Fruit fly (Drosophila melanogaster) whole organism, embryonic: Measurements from ENCODE around the gene dsd.

ENCODE experiments used
- Abd-B ChIP-seq: fragments of 200-800 bp; sonication (Bioruptor generic); optimal IDR thresholded peaks from 2 replicates; lab custom pipeline; 2018; ENCODE audit warnings: missing biosample characterization, mild to moderate bottlenecking, missing genetic modification characterization, moderate library complexity
- Ada2b ChIP-seq: fragments of 200-800 bp; sonication (Bioruptor generic); IDR thresholded peaks from 2 replicates; pipeline ENCODE4 v1.3.6; 2022; ENCODE audit warnings: missing biosample characterization, missing genetic modification characterization
- BtbVII ChIP-seq: fragments of 200-800 bp; sonication (Bioruptor generic); optimal IDR thresholded peaks from 3 replicates; lab custom pipeline; 2017; ENCODE audit warnings: missing biosample characterization, mild to moderate bottlenecking, missing genetic modification characterization
- CG10147 ChIP-seq: fragments of 200-800 bp; sonication (Bioruptor generic); optimal IDR thresholded peaks from 2 replicates; lab custom pipeline; 2019; ENCODE audit warnings: missing biosample characterization, mild to moderate bottlenecking, missing genetic modification characterization, moderate library complexity
- CG10209 ChIP-seq: fragments of 200-800 bp; sonication (Bioruptor generic); optimal IDR thresholded peaks from 3 replicates; lab custom pipeline; 2017; ENCODE audit warnings: missing biosample characterization, mild to moderate bottlenecking, missing genetic modification characterization, missing genetic modification reagents
- CG12391 ChIP-seq: fragments of 200-800 bp; sonication (Bioruptor generic); optimal IDR thresholded peaks from 3 replicates; lab custom pipeline; 2018; ENCODE audit warnings: missing biosample characterization, mild to moderate bottlenecking, missing genetic modification characterization, moderate library complexity
- CG12659 ChIP-seq: fragments of 200-800 bp; sonication (Bioruptor generic); optimal IDR thresholded peaks from 3 replicates; lab custom pipeline; 2017; ENCODE audit warnings: mild to moderate bottlenecking, missing biosample characterization, missing genetic modification reagents, missing genetic modification characterization
- CG14667 ChIP-seq: fragments of 200-800 bp; sonication (Bioruptor generic); IDR thresholded peaks from 2 replicates; pipeline ENCODE4 v1.3.6; 2022; ENCODE audit warnings: missing biosample characterization, missing genetic modification characterization
- CG1529 ChIP-seq: fragments of 200-800 bp; sonication (Bioruptor generic); optimal IDR thresholded peaks from 3 replicates; lab custom pipeline; 2018; ENCODE audit warnings: missing biosample characterization, missing genetic modification characterization
- CG16815 ChIP-seq: fragments of 200-800 bp; sonication (Bioruptor generic); optimal IDR thresholded peaks from 3 replicates; lab custom pipeline; 2017; ENCODE audit warnings: missing biosample characterization, mild to moderate bottlenecking, missing genetic modification characterization
- CG1832 ChIP-seq: fragments of 200-800 bp; sonication (Bioruptor generic); optimal IDR thresholded peaks from 2 replicates; lab custom pipeline; 2017; ENCODE audit warnings: missing biosample characterization, mild to moderate bottlenecking, missing genetic modification characterization, inconsistent platforms
- CG18619 ChIP-seq: fragments of 200-800 bp; sonication (Bioruptor generic); optimal IDR thresholded peaks from 3 replicates; lab custom pipeline; 2017; ENCODE audit warnings: missing biosample characterization, mild to moderate bottlenecking, missing genetic modification characterization
- CG2712 ChIP-seq: fragments of 200-800 bp; optimal IDR thresholded peaks from 3 replicates; lab custom pipeline; 2019; ENCODE audit warnings: missing biosample characterization, mild to moderate bottlenecking, missing genetic modification characterization, moderate library complexity
- CG3163 ChIP-seq: fragments of 200-800 bp; sonication (Bioruptor generic); optimal IDR thresholded peaks from 3 replicates; lab custom pipeline; 2016; ENCODE audit warnings: missing biosample characterization, missing genetic modification characterization
- CG33213 ChIP-seq: fragments of 200-800 bp; sonication (Bioruptor generic); optimal IDR thresholded peaks from 3 replicates; lab custom pipeline; 2016; ENCODE audit warnings: missing biosample characterization, missing genetic modification characterization
- CG4617 ChIP-seq: fragments of 200-800 bp; sonication (Bioruptor generic); optimal IDR thresholded peaks from 3 replicates; lab custom pipeline; 2016; ENCODE audit warnings: missing biosample characterization, missing genetic modification characterization, borderline replicate concordance
- CG6813 ChIP-seq: fragments of 200-800 bp; sonication (Bioruptor generic); optimal IDR thresholded peaks from 2 replicates; lab custom pipeline; 2017; ENCODE audit warnings: missing biosample characterization, missing genetic modification characterization, mild to moderate bottlenecking, moderate library complexity, missing genetic modification reagents
- CG7963 ChIP-seq: fragments of 200-800 bp; sonication (Bioruptor generic); IDR thresholded peaks from 3 replicates; pipeline ENCODE4 v1.3.6; 2022; ENCODE audit warnings: missing biosample characterization, missing genetic modification characterization; ENCODE audit not compliant: partially characterized antibody
- CG8089 ChIP-seq: fragments of 200-800 bp; sonication (Bioruptor generic); optimal IDR thresholded peaks from 3 replicates; lab custom pipeline; 2016; ENCODE audit warnings: missing biosample characterization, missing genetic modification characterization
- CkIIα-i1 ChIP-seq: fragments of 200-800 bp; sonication (Bioruptor generic); IDR thresholded peaks from 2 replicates; pipeline ENCODE4 v1.3.6; 2022; ENCODE audit warnings: missing biosample characterization, missing genetic modification characterization
- Fer3 ChIP-seq: fragments of 200-800 bp; sonication (Bioruptor generic); optimal IDR thresholded peaks from 2 replicates; lab custom pipeline; 2018; ENCODE audit warnings: missing biosample characterization, mild to moderate bottlenecking, missing genetic modification characterization, moderate library complexity
- Hr3 ChIP-seq: fragments of 200-800 bp; sonication (Bioruptor generic); optimal IDR thresholded peaks from 3 replicates; lab custom pipeline; 2016; ENCODE audit warnings: missing biosample characterization, missing genetic modification characterization
- Hr39 ChIP-seq: fragments of >200 bp; optimal IDR thresholded peaks from 2 replicates; lab custom pipeline; 2017
- Hr51 ChIP-seq, 2 experiments: fragments of 200-800 bp; sonication (Bioruptor generic); optimal IDR thresholded peaks; 2 replicates in 1 of 2; 3 replicates in 1 of 2; lab custom pipeline; 2016 to 2018; ENCODE audit warnings: missing biosample characterization in 2 of 2, missing genetic modification characterization in 2 of 2, mild to moderate bottlenecking in 1 of 2, moderate library complexity in 1 of 2
- Jarid2 ChIP-seq: fragments of 200-800 bp; sonication (Bioruptor generic); optimal IDR thresholded peaks from 3 replicates; lab custom pipeline; 2017; ENCODE audit warnings: mild to moderate bottlenecking, missing biosample characterization, missing genetic modification reagents, missing genetic modification characterization
- Kr ChIP-seq: fragments of 200-800 bp; sonication (Bioruptor generic); optimal IDR thresholded peaks from 2 replicates; lab custom pipeline; 2017; ENCODE audit warnings: missing biosample characterization, mild to moderate bottlenecking, missing genetic modification characterization
- MTF-1 ChIP-seq: fragments of 200-800 bp; sonication (Bioruptor generic); optimal IDR thresholded peaks from 2 replicates; lab custom pipeline; 2018; ENCODE audit warnings: missing biosample characterization, mild to moderate bottlenecking, missing genetic modification characterization, borderline replicate concordance
- NC2α ChIP-seq: fragments of 200-800 bp; sonication (Bioruptor generic); optimal IDR thresholded peaks from 2 replicates; lab custom pipeline; 2016; ENCODE audit warnings: missing biosample characterization, missing genetic modification characterization
- Nf-YA ChIP-seq: fragments of 200-800 bp; sonication (Bioruptor generic); IDR thresholded peaks from 2 replicates; pipeline ENCODE4 v1.3.6; 2022; ENCODE audit warnings: missing biosample characterization, missing genetic modification characterization
- Opbp ChIP-seq: fragments of 200-800 bp; sonication (Bioruptor generic); IDR thresholded peaks from 3 replicates; pipeline ENCODE4 v1.3.6; 2022; ENCODE audit warnings: missing biosample characterization, missing genetic modification characterization; ENCODE audit not compliant: partially characterized antibody
- Rfx ChIP-seq: fragments of 200-800 bp; sonication (Bioruptor generic); IDR thresholded peaks from 2 replicates; pipeline ENCODE4 v1.3.6; 2022; ENCODE audit warnings: missing biosample characterization, missing genetic modification characterization
- Rx ChIP-seq: fragments of 200-800 bp; sonication (Bioruptor generic); IDR thresholded peaks from 2 replicates; pipeline ENCODE4 v1.3.6; 2022; ENCODE audit warnings: missing biosample characterization, missing genetic modification characterization
- Sry-β ChIP-seq: fragments of 200-800 bp; sonication (Bioruptor generic); optimal IDR thresholded peaks from 2 replicates; lab custom pipeline; 2018; ENCODE audit warnings: missing biosample characterization, mild to moderate bottlenecking, missing genetic modification characterization, moderate library complexity
- ap ChIP-seq: fragments of 200-800 bp; sonication (Bioruptor generic); IDR thresholded peaks from 2 replicates; pipeline ENCODE4 v1.3.6; 2022; ENCODE audit warnings: missing biosample characterization, missing genetic modification characterization
- chn ChIP-seq: fragments of 200-800 bp; sonication (Bioruptor generic); optimal IDR thresholded peaks from 2 replicates; lab custom pipeline; 2016; ENCODE audit warnings: missing biosample characterization, missing genetic modification characterization
- danr ChIP-seq: fragments of 200-800 bp; sonication (Bioruptor generic); IDR thresholded peaks from 2 replicates; pipeline ENCODE4 v1.3.6; 2022; ENCODE audit warnings: missing biosample characterization, missing genetic modification characterization
- exex ChIP-seq: fragments of 200-800 bp; sonication (Bioruptor generic); optimal IDR thresholded peaks from 4 replicates; lab custom pipeline; 2018; ENCODE audit warnings: missing biosample characterization, mild to moderate bottlenecking, missing genetic modification characterization, moderate library complexity
- fd102C ChIP-seq: fragments of 200-800 bp; sonication (Bioruptor generic); optimal IDR thresholded peaks from 2 replicates; lab custom pipeline; 2018; ENCODE audit warnings: missing biosample characterization, mild to moderate bottlenecking, missing genetic modification characterization, moderate library complexity
- fd3F ChIP-seq: fragments of 200-800 bp; sonication (Bioruptor generic); optimal IDR thresholded peaks from 2 replicates; lab custom pipeline; 2018; ENCODE audit warnings: missing biosample characterization, mild to moderate bottlenecking, missing genetic modification characterization, moderate library complexity
- fru ChIP-seq: fragments of >200 bp; optimal IDR thresholded peaks from 2 replicates; lab custom pipeline; 2017
- ftz-f1 ChIP-seq: fragments of 200-800 bp; sonication (Bioruptor generic); optimal IDR thresholded peaks from 2 replicates; lab custom pipeline; 2016; ENCODE audit warnings: missing biosample characterization, missing genetic modification characterization
- gce ChIP-seq: fragments of 200-800 bp; sonication (Bioruptor generic); IDR thresholded peaks from 3 replicates; pipeline ENCODE4 v1.3.6; 2022; ENCODE audit warnings: missing biosample characterization, missing genetic modification characterization
- grn ChIP-seq: fragments of 200-800 bp; sonication (Bioruptor generic); optimal IDR thresholded peaks from 3 replicates; lab custom pipeline; 2017; ENCODE audit warnings: missing biosample characterization, missing genetic modification characterization
- gsb-n ChIP-seq: fragments of 200-800 bp; sonication (Bioruptor generic); optimal IDR thresholded peaks from 3 replicates; lab custom pipeline; 2018; ENCODE audit warnings: missing biosample characterization, mild to moderate bottlenecking, missing genetic modification characterization
- h ChIP-seq: fragments of >200 bp; optimal IDR thresholded peaks from 2 replicates; lab custom pipeline; 2017
- hkb ChIP-seq, 2 experiments: fragments of 200-800 bp in 1 of 2; fragments of >200 bp in 1 of 2; sonication (Bioruptor generic) in 1 of 2; IDR thresholded peaks in 1 of 2; optimal IDR thresholded peaks in 1 of 2; 2 replicates each; pipeline versions ENCODE4 v1.3.6 to Lab custom; 2017 to 2022; ENCODE audit warnings: missing biosample characterization in 1 of 2, missing genetic modification characterization in 1 of 2
- ken ChIP-seq: fragments of 200-800 bp; sonication (Bioruptor generic); IDR thresholded peaks from 3 replicates; pipeline ENCODE4 v1.3.6; 2022; ENCODE audit warnings: missing biosample characterization, missing genetic modification characterization
- ranshi ChIP-seq: fragments of 200-800 bp; sonication (Bioruptor generic); IDR thresholded peaks from 2 replicates; pipeline ENCODE4 v1.3.6; 2022; ENCODE audit warnings: missing biosample characterization, missing genetic modification characterization
- vnd ChIP-seq: fragments of 200-800 bp; sonication (Bioruptor generic); IDR thresholded peaks from 3 replicates; pipeline ENCODE4 v1.3.6; 2022; ENCODE audit warnings: missing biosample characterization, missing genetic modification characterization; ENCODE audit not compliant: partially characterized antibody
- zfh2 ChIP-seq: fragments of 200-800 bp; sonication (Bioruptor generic); optimal IDR thresholded peaks from 2 replicates; lab custom pipeline; 2016; ENCODE audit warnings: missing biosample characterization, missing genetic modification characterization

dsd gene

DNA sequence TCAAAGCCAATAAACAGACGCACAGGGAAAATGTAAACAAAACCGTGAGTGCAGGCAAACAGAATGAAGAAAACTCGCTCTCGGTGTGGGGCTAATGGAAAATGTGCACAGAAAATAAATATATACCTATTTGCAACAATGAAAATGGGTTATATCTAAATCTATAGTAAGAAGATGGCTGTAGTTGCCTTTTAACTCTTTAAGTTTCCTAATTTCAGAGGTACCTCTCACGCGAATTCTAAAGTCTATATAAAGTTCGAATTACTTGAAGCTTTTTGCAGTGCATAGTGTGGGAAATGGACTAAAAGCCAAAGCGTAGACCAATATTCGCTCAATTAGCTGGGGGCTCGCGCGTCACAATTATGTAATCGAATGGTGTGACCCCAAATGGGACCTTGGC, 52.2 kb downstream of the dsd start (continued):
- TF ChIP-seq vnd (no peak), CG6813 (peak; percentile 73), CG18619 (peak; percentile 68), h (no peak), Jarid2 (GFP tag; lab: Kevin White, UChicago) (peak; percentile 43), ken (GFP tag; lab: Robert Waterston, UW) (peak; percentile 69; the same call in 2 of the 3 replicates), fd3F (peak; percentile 72), gsb-n (peak; percentile 79), Hr3 (GFP tag; lab: Kevin White, UChicago) (peak; percentile 71), Sry-β (no peak), fd102C (GFP tag; lab: Kevin White, UChicago) (no peak), Kr (no peak), NC2α (GFP tag; lab: Kevin White, UChicago) (no peak), zfh2 (GFP tag; lab: Kevin White, UChicago) (no peak), danr (GFP tag; lab: Robert Waterston, UW) (0 out of 2 replicates have a peak, but pooled peaks have one; percentile 53), CG14667 (GFP tag; lab: Robert Waterston, UW) (peak; percentile 73), Rx (GFP tag; lab: Robert Waterston, UW) (peak; percentile 75), CG3163 (GFP tag; lab: Kevin White, UChicago) (peak; percentile 39), grn (no peak), CG1832 (GFP tag; lab: Kevin White, UChicago) (no peak), CG12391 (tag; lab: Kevin White, UChicago) (peak; percentile 85), chn (GFP tag; lab: Kevin White, UChicago) (peak; percentile 69), CG1529 (peak; percentile 79), fru (lab: Kevin White, UChicago) (no peak), CG12659 (GFP tag; lab: Kevin White, UChicago) (peak; percentile 69), Ada2b (GFP tag; lab: Robert Waterston, UW) (peak; percentile 76), CkIIα-i1 (GFP tag; lab: Robert Waterston, UW) (0 out of 2 replicates have a peak, but pooled peaks have one; percentile 11), gce (GFP tag; lab: Robert Waterston, UW) (peak; percentile 65; the same call in 2 of the 3 replicates), Rfx (GFP tag; lab: Robert Waterston, UW) (peak; percentile 77), CG2712 (tag; lab: Kevin White, UChicago) (peak; percentile 90), CG8089 (GFP tag; lab: Kevin White, UChicago) (peak; percentile 60), CG7963 (GFP tag; lab: Robert Waterston, UW) (no peak), exex (tag; lab: Kevin White, UChicago) (peak; percentile 24), BtbVII (GFP tag; lab: Kevin White, UChicago) (peak; percentile 69), CG10147 (peak; percentile 63), Hr39 (lab: Kevin White, UChicago) (no peak), CG33213 (GFP tag; lab: Kevin White, UChicago) (peak; percentile 60), ftz-f1 (GFP tag; lab: Kevin White, UChicago) (no peak), Opbp (GFP tag; lab: Robert Waterston, UW) (no peak), Hr51 (GFP tag; optimal IDR thresholded peaks at IDR 0.05; lab: Kevin White, UChicago) (peak; percentile 57 to 89), Nf-YA (GFP tag; lab: Robert Waterston, UW) (peak; percentile 59; the same call in 1 of the 2 replicates), MTF-1 (GFP tag; lab: Kevin White, UChicago) (peak; percentile 74), ranshi (GFP tag; lab: Robert Waterston, UW) (peak; percentile 69; the same call in 1 of the 2 replicates), ap (GFP tag; lab: Robert Waterston, UW) (peak; percentile 79), hkb (optimal IDR thresholded peaks at IDR 0.05; lab: Kevin White, UChicago) (no peak), hkb (GFP tag; IDR thresholded peaks at IDR 0.05; lab: Robert Waterston, UW) (peak; percentile 78), CG16815 (peak; percentile 69), Fer3 (tag; lab: Kevin White, UChicago) (peak; percentile 79), Abd-B (peak; percentile 73), CG4617 (peak; percentile 32), CG10209 (peak; percentile 74)
